Worm (Caenorhabditis elegans) whole organism, young adult: ENCODE data around the gene Y43F8B.25.

ENCODE experiments used
- B0261.1 ChIP-seq: sonication (generic microtip); optimal IDR thresholded peaks from 2 replicates; lab custom pipeline; 2016; ENCODE audit warnings: mild to moderate bottlenecking, missing genetic modification characterization, moderate library complexity, missing compliant biosample characterization
- F39B2.1 ChIP-seq: fragments of 200-800 bp; sonication (Bioruptor generic); IDR thresholded peaks from 2 replicates; pipeline ENCODE4 v1.3.6; 2022; ENCODE audit warnings: missing genetic modification reagents, missing genetic modification characterization, missing compliant biosample characterization
- F57A8.1 ChIP-seq: fragments of 200-800 bp; sonication (Bioruptor generic); optimal IDR thresholded peaks from 2 replicates; lab custom pipeline; 2018; ENCODE audit warnings: mild to moderate bottlenecking, missing genetic modification characterization, moderate library complexity, missing compliant biosample characterization
- aptf-3 ChIP-seq: fragments of 200-800 bp; sonication (Bioruptor generic); IDR thresholded peaks from 2 replicates; pipeline ENCODE4 v1.3.6; 2022; ENCODE audit warnings: missing genetic modification characterization, missing compliant biosample characterization
- bed-2 ChIP-seq: fragments of 200-800 bp; sonication (Bioruptor generic); IDR thresholded peaks from 2 replicates; pipeline ENCODE4 v1.3.6; 2022; ENCODE audit warnings: missing genetic modification reagents, missing genetic modification characterization, missing compliant biosample characterization
- cebp-1 ChIP-seq, 2 experiments: fragments of 200-800 bp in 1 of 2; sonication (Bioruptor generic) in 1 of 2; sonication (generic microtip) in 1 of 2; IDR thresholded peaks in 1 of 2; optimal IDR thresholded peaks in 1 of 2; 2 replicates each; pipeline versions ENCODE4 v1.3.6 to Lab custom; 2017 to 2022; ENCODE audit warnings: missing compliant biosample characterization in 2 of 2, missing genetic modification characterization in 2 of 2, mild to moderate bottlenecking in 1 of 2, missing genetic modification reagents in 1 of 2, moderate library complexity in 1 of 2
- ceh-58 ChIP-seq: fragments of 200-800 bp; sonication (Bioruptor generic); IDR thresholded peaks from 2 replicates; pipeline ENCODE4 v1.3.6; 2022; ENCODE audit warnings: missing genetic modification characterization, missing compliant biosample characterization
- dpl-1 ChIP-seq: fragments of 150-350 bp; optimal IDR thresholded peaks from 2 replicates; lab custom pipeline; 2014; ENCODE audit warnings: missing biosample characterization, missing genetic modification reagents, missing genetic modification characterization
- hmg-1.2 ChIP-seq: fragments of 200-800 bp; sonication (Bioruptor generic); IDR thresholded peaks from 2 replicates; pipeline ENCODE4 v1.3.6; 2022; ENCODE audit warnings: missing genetic modification reagents, missing genetic modification characterization, missing compliant biosample characterization
- hrde-1 ChIP-seq: sonication (generic microtip); optimal IDR thresholded peaks from 2 replicates; lab custom pipeline; 2016; ENCODE audit warnings: missing genetic modification characterization, mild to moderate bottlenecking, missing compliant biosample characterization, moderate library complexity, missing genotype, missing genetic modification reagents, borderline replicate concordance
- let-526 ChIP-seq: fragments of 200-800 bp; sonication (Bioruptor generic); IDR thresholded peaks from 2 replicates; pipeline ENCODE4 v1.3.6; 2022; ENCODE audit warnings: missing genetic modification reagents, missing genetic modification characterization, missing compliant biosample characterization
- lsy-27 ChIP-seq: sonication (generic microtip); optimal IDR thresholded peaks from 2 replicates; lab custom pipeline; 2017; ENCODE audit warnings: missing genetic modification characterization, mild to moderate bottlenecking, missing compliant biosample characterization, antibody characterized with exemption, missing genotype, borderline replicate concordance; ENCODE audit not compliant: insufficient read depth
- madf-8 ChIP-seq: fragments of 200-800 bp; sonication (Bioruptor generic); conservative IDR thresholded peaks from 2 replicates; pipeline ENCODE4 v1.3.6; 2022; ENCODE audit warnings: missing genetic modification reagents, missing genetic modification characterization, missing compliant biosample characterization
- mcd-1 ChIP-seq: fragments of 200-800 bp; sonication (Bioruptor generic); IDR thresholded peaks from 2 replicates; pipeline ENCODE4 v1.3.6; 2022; ENCODE audit warnings: missing genetic modification reagents, missing genetic modification characterization, missing compliant biosample characterization
- nfya-2 ChIP-seq: fragments of 200-800 bp; sonication (Bioruptor generic); IDR thresholded peaks from 2 replicates; pipeline ENCODE4 v1.3.6; 2022; ENCODE audit warnings: missing genetic modification reagents, missing genetic modification characterization, missing compliant biosample characterization
- nfyb-1 ChIP-seq: fragments of 200-800 bp; sonication (Bioruptor generic); IDR thresholded peaks from 2 replicates; pipeline ENCODE4 v1.3.6; 2022; ENCODE audit warnings: missing genetic modification reagents, missing genetic modification characterization, missing compliant biosample characterization
- nhr-80 ChIP-seq: sonication (generic microtip); optimal IDR thresholded peaks from 2 replicates; lab custom pipeline; 2016; ENCODE audit warnings: missing genetic modification characterization, missing compliant biosample characterization
- rpc-1 ChIP-seq, 2 experiments: fragments of 150-350 bp in 1 of 2; sonication (generic microtip) in 1 of 2; optimal IDR thresholded peaks; 2 replicates each; lab custom pipeline; 2014 to 2018; ENCODE audit warnings: missing biosample characterization in 1 of 2, missing genetic modification characterization in 1 of 2, missing genetic modification reagents in 1 of 2, missing genotype in 1 of 2
- snpc-1.3 ChIP-seq: sonication (generic microtip); optimal IDR thresholded peaks from 2 replicates; lab custom pipeline; 2017; ENCODE audit warnings: missing genetic modification characterization, mild to moderate bottlenecking, missing compliant biosample characterization, antibody characterized with exemption, moderate library complexity, missing genotype, missing genetic modification reagents; ENCODE audit not compliant: insufficient read depth
- snpc-4 ChIP-seq, 5 experiments: fragments of 150-350 bp in 1 of 5; sonication (generic microtip) in 4 of 5; optimal IDR thresholded peaks; 2 replicates each; lab custom pipeline; 2014 to 2018; ENCODE audit warnings: missing genetic modification characterization in 5 of 5, missing biosample characterization in 3 of 5, antibody characterized with exemption in 2 of 5, mild to moderate bottlenecking in 2 of 5, missing compliant biosample characterization in 2 of 5, missing genotype in 2 of 5, moderate library complexity in 2 of 5, missing genetic modification reagents in 1 of 5
- somi-1 ChIP-seq: fragments of 200-800 bp; sonication (Bioruptor generic); optimal IDR thresholded peaks from 2 replicates; lab custom pipeline; 2018; ENCODE audit warnings: mild to moderate bottlenecking, missing genetic modification characterization, missing compliant biosample characterization
- sptf-2 ChIP-seq: fragments of 200-800 bp; sonication (Bioruptor generic); optimal IDR thresholded peaks from 2 replicates; lab custom pipeline; 2018; ENCODE audit warnings: mild to moderate bottlenecking, missing genetic modification characterization, missing compliant biosample characterization
- tbx-9 ChIP-seq: sonication (generic microtip); optimal IDR thresholded peaks from 2 replicates; lab custom pipeline; 2016; ENCODE audit warnings: borderline replicate concordance, missing genetic modification characterization, inconsistent platforms, missing compliant biosample characterization
- unc-62 ChIP-seq: fragments of 150-350 bp; optimal IDR thresholded peaks from 2 replicates; lab custom pipeline; 2014; ENCODE audit warnings: missing biosample characterization, missing genetic modification reagents, missing genetic modification characterization
- ztf-22 ChIP-seq: fragments of 200-800 bp; sonication (Bioruptor generic); optimal IDR thresholded peaks from 2 replicates; lab custom pipeline; 2018; ENCODE audit warnings: mild to moderate bottlenecking, missing genetic modification characterization, moderate library complexity, missing compliant biosample characterization

Gene Y43F8B.25

ce11 chrV:19433806-19434437 is 28.8 kb upstream of the Y43F8B.25 start, which contains the start of gene C25F9.16:
Gene C25F9.16, plus strand, starts transcription at chrV:19434387.
- peak; percentile 61; the same call in 1 of the 2 replicates for TF ChIP-seq cebp-1 (GFP tag; IDR thresholded peaks at IDR 0.05; lab: Robert Waterston, UW)
- peak; percentile 72 for TF ChIP-seq cebp-1 (tag; optimal IDR thresholded peaks at IDR 0.05; lab: Kevin White, UChicago)
- TF ChIP-seq F39B2.1 (GFP tag; lab: Robert Waterston, UW), result no peak
- TF ChIP-seq dpl-1 (GFP tag; lab: Kevin White, UChicago), result no peak

- no peak for TF ChIP-seq snpc-1.3 (tag; lab: Kevin White, UChicago)
- TF ChIP-seq nhr-80 (tag; lab: Kevin White, UChicago), result peak; percentile 51
- TF ChIP-seq lsy-27, result no peak
- peak; percentile 51; the same call in 1 of the 2 replicates for TF ChIP-seq cebp-1 (GFP tag; IDR thresholded peaks at IDR 0.05; lab: Robert Waterston, UW)
- TF ChIP-seq cebp-1 (tag; optimal IDR thresholded peaks at IDR 0.05; lab: Kevin White, UChicago), result peak; percentile 80
Measured at ce11 chrV:19436307-19436706, 26.4 kb upstream of the Y43F8B.25 start, which contains the start of gene C25F9.14. Gene C25F9.14, plus strand, starts transcription at chrV:19436484.

- peak; percentile 3 for TF ChIP-seq unc-62
- TF ChIP-seq ceh-58 (GFP tag; lab: Robert Waterston, UW), result no peak
- TF ChIP-seq cebp-1 (GFP tag; IDR thresholded peaks at IDR 0.05; lab: Robert Waterston, UW), result peak; percentile 36; the same call in 1 of the 2 replicates
- TF ChIP-seq cebp-1 (tag; optimal IDR thresholded peaks at IDR 0.05; lab: Kevin White, UChicago), result peak; percentile 88
Measured at ce11 chrV:19443599-19443998, 19.1 kb upstream of the Y43F8B.25 start.

ce11 chrV:19445442-19445841 is 17.3 kb upstream of the Y43F8B.25 start, which contains the start of gene M04C3.1:
Gene M04C3.1, minus strand, starts transcription at chrV:19445605.
- TF ChIP-seq nhr-80 (tag; lab: Kevin White, UChicago) (peak; percentile 23), nfya-2 (no peak), hmg-1.2 (GFP tag; lab: Robert Waterston, UW) (no peak)

ce11 chrV:19448805-19449204 is 13.9 kb upstream of the Y43F8B.25 start, which contains the start of gene M04C3.2:
Gene M04C3.2, minus strand, starts transcription at chrV:19448905.
- TF ChIP-seq rpc-1 (optimal IDR thresholded peaks at IDR 0.05; lab: Kevin White, UChicago) (no peak), rpc-1 (tag; optimal IDR thresholded peaks at IDR 0.05; lab: Kevin White, UChicago) (no peak), B0261.1 (no peak), madf-8 (GFP tag; lab: Robert Waterston, UW) (no peak), hrde-1 (tag; lab: Kevin White, UChicago) (no peak), somi-1 (no peak), F57A8.1 (GFP tag; lab: Kevin White, UChicago) (no peak), ztf-22 (GFP tag; lab: Kevin White, UChicago) (no peak), mcd-1 (no peak), snpc-4 (GFP tag; optimal IDR thresholded peaks at IDR 0.05; lab: Kevin White, UChicago) (no peak), snpc-4 (tag; optimal IDR thresholded peaks at IDR 0.05; lab: Kevin White, UChicago) (no peak), sptf-2 (GFP tag; lab: Kevin White, UChicago) (no peak), aptf-3 (no peak), nfyb-1 (GFP tag; lab: Robert Waterston, UW) (no peak), tbx-9 (tag; lab: Kevin White, UChicago) (no peak), bed-2 (no peak)

ce11 chrV:19449544-19449943 is 13.2 kb upstream of the Y43F8B.25 start, which contains the start of gene M04C3.5:
Gene M04C3.5, plus strand, starts transcription at chrV:19449733.
- no peak for TF ChIP-seq let-526
- peak; percentile 23 for TF ChIP-seq nhr-80 (tag; lab: Kevin White, UChicago)
- TF ChIP-seq, all 124 proteins: peak for 1
